Fruit fly (Drosophila melanogaster) whole organism, embryonic: ENCODE results near the gene Rim2.
A peak's percentile ranks its signal among the peaks of the same experiment; 100 is the strongest.

ENCODE experiments used
- CG10366 ChIP-seq: fragments of 200-800 bp; sonication (Bioruptor generic); IDR thresholded peaks from 2 replicates; pipeline ENCODE4 v1.3.6; 2022; ENCODE audit warnings: missing biosample characterization, missing genetic modification characterization
- CG10979 ChIP-seq: fragments of 200-800 bp; sonication (Bioruptor generic); optimal IDR thresholded peaks from 2 replicates; lab custom pipeline; 2018; ENCODE audit warnings: missing biosample characterization, mild to moderate bottlenecking, missing genetic modification characterization, moderate library complexity
- CG11695 ChIP-seq: fragments of 200-800 bp; sonication (Bioruptor generic); IDR thresholded peaks from 3 replicates; pipeline ENCODE4 v1.3.6; 2022; ENCODE audit warnings: missing biosample characterization, missing genetic modification characterization
- CG12236 ChIP-seq: fragments of 200-800 bp; sonication (Bioruptor generic); optimal IDR thresholded peaks from 2 replicates; lab custom pipeline; 2016; ENCODE audit warnings: missing biosample characterization, missing genetic modification characterization
- CG1233 ChIP-seq: fragments of 200-800 bp; sonication (Bioruptor generic); optimal IDR thresholded peaks from 4 replicates; lab custom pipeline; 2018; ENCODE audit warnings: missing biosample characterization, mild to moderate bottlenecking, missing genetic modification characterization
- CG13123 ChIP-seq: fragments of 200-800 bp; sonication (Bioruptor generic); optimal IDR thresholded peaks from 2 replicates; lab custom pipeline; 2016; ENCODE audit warnings: missing biosample characterization, missing genetic modification characterization
- CG13624 ChIP-seq: fragments of 200-800 bp; sonication (Bioruptor generic); optimal IDR thresholded peaks from 2 replicates; lab custom pipeline; 2016; ENCODE audit warnings: missing biosample characterization, missing genetic modification characterization
- CG14441 ChIP-seq: fragments of 200-800 bp; sonication (Bioruptor generic); IDR thresholded peaks from 2 replicates; pipeline ENCODE4 v1.3.6; 2022; ENCODE audit warnings: missing biosample characterization, missing genetic modification characterization
- CG1647 ChIP-seq: fragments of 200-800 bp; sonication (Bioruptor generic); optimal IDR thresholded peaks from 3 replicates; lab custom pipeline; 2016; ENCODE audit warnings: missing biosample characterization, missing genetic modification characterization
- CG2199 ChIP-seq: fragments of 200-800 bp; sonication (Bioruptor generic); IDR thresholded peaks from 3 replicates; pipeline ENCODE4 v1.3.6; 2022; ENCODE audit warnings: missing biosample characterization, missing genetic modification characterization
- CG3065 ChIP-seq: fragments of 200-800 bp; sonication (Bioruptor generic); optimal IDR thresholded peaks from 2 replicates; lab custom pipeline; 2016; ENCODE audit warnings: missing biosample characterization, missing genetic modification characterization
- CG3407 ChIP-seq: fragments of 200-800 bp; sonication (Bioruptor generic); optimal IDR thresholded peaks from 2 replicates; lab custom pipeline; 2018; ENCODE audit warnings: missing biosample characterization, mild to moderate bottlenecking, missing genetic modification characterization
- CG34376 ChIP-seq: fragments of 200-800 bp; sonication (Bioruptor generic); optimal IDR thresholded peaks from 2 replicates; lab custom pipeline; 2018; ENCODE audit warnings: missing biosample characterization, mild to moderate bottlenecking, missing genetic modification characterization
- CG42726 ChIP-seq: fragments of 200-800 bp; sonication (Bioruptor generic); IDR thresholded peaks from 2 replicates; pipeline ENCODE4 v1.3.6; 2022; ENCODE audit warnings: missing biosample characterization, missing genetic modification characterization; ENCODE audit not compliant: partially characterized antibody
- CG4328 ChIP-seq: fragments of 200-800 bp; sonication (Bioruptor generic); optimal IDR thresholded peaks from 3 replicates; lab custom pipeline; 2017; ENCODE audit warnings: missing biosample characterization, missing genetic modification reagents, missing genetic modification characterization
- CG6254 ChIP-seq: fragments of 200-800 bp; sonication (Bioruptor generic); optimal IDR thresholded peaks from 3 replicates; lab custom pipeline; 2017; ENCODE audit warnings: mild to moderate bottlenecking, missing biosample characterization, missing genetic modification reagents, missing genetic modification characterization
- CG6683 ChIP-seq: fragments of 200-800 bp; sonication (Bioruptor generic); optimal IDR thresholded peaks from 2 replicates; lab custom pipeline; 2017; ENCODE audit warnings: missing biosample characterization, mild to moderate bottlenecking, missing genetic modification characterization, missing genetic modification reagents
- CG6689 ChIP-seq: fragments of 200-800 bp; sonication (Bioruptor generic); IDR thresholded peaks from 2 replicates; pipeline ENCODE4 v1.3.6; 2022; ENCODE audit warnings: missing biosample characterization, missing genetic modification characterization
- CG6791 ChIP-seq: fragments of 200-800 bp; sonication (Bioruptor generic); IDR thresholded peaks from 3 replicates; pipeline ENCODE4 v1.3.6; 2022; ENCODE audit warnings: missing biosample characterization, missing genetic modification characterization; ENCODE audit not compliant: partially characterized antibody
- Dip2 ChIP-seq: fragments of 200-800 bp; sonication (Bioruptor generic); IDR thresholded peaks from 2 replicates; pipeline ENCODE4 v1.3.6; 2022; ENCODE audit warnings: missing biosample characterization, missing genetic modification characterization
- Dip3 ChIP-seq: fragments of 200-800 bp; sonication (Bioruptor generic); optimal IDR thresholded peaks from 3 replicates; lab custom pipeline; 2016; ENCODE audit warnings: missing biosample characterization, missing genetic modification characterization
- GATAe ChIP-seq: fragments of 200-800 bp; sonication (Bioruptor generic); conservative IDR thresholded peaks from 2 replicates; pipeline ENCODE4 v1.3.6; 2022; ENCODE audit warnings: missing biosample characterization, missing genetic modification characterization
- Hr39 ChIP-seq: fragments of >200 bp; optimal IDR thresholded peaks from 2 replicates; lab custom pipeline; 2017
- Lpt ChIP-seq: fragments of >200 bp; optimal IDR thresholded peaks from 2 replicates; lab custom pipeline; 2018; ENCODE audit warnings: missing biosample characterization, missing genetic modification characterization
- Med ChIP-seq: fragments of 200-800 bp; sonication (Bioruptor generic); peaks from one replicate; lab custom pipeline; 2016; ENCODE audit warnings: missing biosample characterization, missing genetic modification characterization, mild to moderate bottlenecking, inconsistent platforms, moderate library complexity
- Mes4 ChIP-seq: fragments of 200-800 bp; sonication (Bioruptor generic); optimal IDR thresholded peaks from 2 replicates; lab custom pipeline; 2016; ENCODE audit warnings: missing biosample characterization, missing genetic modification characterization
- NC2β ChIP-seq: fragments of 200-800 bp; sonication (Bioruptor generic); optimal IDR thresholded peaks from 2 replicates; lab custom pipeline; 2016; ENCODE audit warnings: missing biosample characterization, missing genetic modification characterization
- NFAT ChIP-seq: fragments of 200-800 bp; sonication (Bioruptor generic); IDR thresholded peaks from 2 replicates; pipeline ENCODE4 v1.3.6; 2022; ENCODE audit warnings: missing biosample characterization, missing genetic modification characterization
- Sox100B ChIP-seq: fragments of 200-800 bp; sonication (Bioruptor generic); optimal IDR thresholded peaks from 3 replicates; lab custom pipeline; 2018; ENCODE audit warnings: missing biosample characterization, mild to moderate bottlenecking, missing genetic modification characterization
- Taf1 ChIP-seq: fragments of 200-800 bp; sonication (Bioruptor generic); IDR thresholded peaks from 2 replicates; pipeline ENCODE4 v1.3.6; 2022; ENCODE audit warnings: missing biosample characterization, missing genetic modification characterization
- ash1 ChIP-seq: fragments of 200-800 bp; sonication (Bioruptor generic); optimal IDR thresholded peaks from 2 replicates; lab custom pipeline; 2018; ENCODE audit warnings: missing biosample characterization, mild to moderate bottlenecking, missing genetic modification characterization
- cg ChIP-seq: fragments of 200-800 bp; sonication (Bioruptor generic); optimal IDR thresholded peaks from 3 replicates; lab custom pipeline; 2019; ENCODE audit warnings: missing biosample characterization, mild to moderate bottlenecking, missing genetic modification characterization, moderate library complexity
- corto ChIP-seq: fragments of 200-800 bp; sonication (Bioruptor generic); optimal IDR thresholded peaks from 2 replicates; lab custom pipeline; 2016; ENCODE audit warnings: missing biosample characterization, mild to moderate bottlenecking, missing genetic modification characterization, moderate library complexity
- disco-r ChIP-seq: fragments of 200-800 bp; sonication (Bioruptor generic); optimal IDR thresholded peaks from 2 replicates; lab custom pipeline; 2016; ENCODE audit warnings: missing biosample characterization, missing genetic modification characterization
- dysf ChIP-seq: fragments of 200-800 bp; sonication (Bioruptor generic); IDR thresholded peaks from 3 replicates; pipeline ENCODE4 v1.3.6; 2022; ENCODE audit warnings: missing biosample characterization, missing genetic modification characterization
- ftz-f1 ChIP-seq: fragments of 200-800 bp; sonication (Bioruptor generic); optimal IDR thresholded peaks from 2 replicates; lab custom pipeline; 2016; ENCODE audit warnings: missing biosample characterization, missing genetic modification characterization
- grn ChIP-seq: fragments of 200-800 bp; sonication (Bioruptor generic); optimal IDR thresholded peaks from 3 replicates; lab custom pipeline; 2017; ENCODE audit warnings: missing biosample characterization, missing genetic modification characterization
- hb ChIP-seq: fragments of 200-800 bp; sonication (Bioruptor generic); IDR thresholded peaks from 3 replicates; pipeline ENCODE4 v1.3.6; 2022; ENCODE audit warnings: missing biosample characterization, missing genetic modification characterization; ENCODE audit not compliant: partially characterized antibody
- kah ChIP-seq: fragments of 200-800 bp; sonication (Bioruptor generic); optimal IDR thresholded peaks from 2 replicates; lab custom pipeline; 2018; ENCODE audit warnings: missing biosample characterization, mild to moderate bottlenecking, missing genetic modification characterization
- klu ChIP-seq: fragments of 200-800 bp; sonication (Bioruptor generic); IDR thresholded peaks from 2 replicates; pipeline ENCODE4 v1.3.6; 2022; ENCODE audit warnings: missing biosample characterization, missing genetic modification characterization
- lov ChIP-seq, 2 experiments: fragments of 200-800 bp in 1 of 2; fragments of >200 bp in 1 of 2; sonication (Bioruptor generic) in 1 of 2; IDR thresholded peaks in 1 of 2; optimal IDR thresholded peaks in 1 of 2; 2 replicates in 1 of 2; 3 replicates in 1 of 2; pipeline versions ENCODE4 v1.3.6 to Lab custom; 2017 to 2022; ENCODE audit warnings: missing biosample characterization in 1 of 2, missing genetic modification characterization in 1 of 2
- mirr ChIP-seq: fragments of 200-800 bp; sonication (Bioruptor generic); optimal IDR thresholded peaks from 3 replicates; lab custom pipeline; 2018; ENCODE audit warnings: missing biosample characterization, mild to moderate bottlenecking, missing genetic modification characterization
- phol ChIP-seq: fragments of 200-800 bp; sonication (Bioruptor generic); optimal IDR thresholded peaks from 3 replicates; lab custom pipeline; 2018; ENCODE audit warnings: missing biosample characterization, mild to moderate bottlenecking, missing genetic modification characterization, moderate library complexity
- pita ChIP-seq: fragments of 200-800 bp; sonication (Bioruptor generic); optimal IDR thresholded peaks from 2 replicates; lab custom pipeline; 2017; ENCODE audit warnings: missing biosample characterization, mild to moderate bottlenecking, missing genetic modification characterization
- sd ChIP-seq: fragments of 200-800 bp; sonication (Bioruptor generic); optimal IDR thresholded peaks from 3 replicates; lab custom pipeline; 2018; ENCODE audit warnings: missing biosample characterization, mild to moderate bottlenecking, missing genetic modification characterization, moderate library complexity
- slbo ChIP-seq: fragments of 200-800 bp; sonication (Bioruptor generic); IDR thresholded peaks from 2 replicates; pipeline ENCODE4 v1.3.6; 2022; ENCODE audit warnings: missing biosample characterization, missing genetic modification characterization
- sug ChIP-seq: fragments of 200-800 bp; optimal IDR thresholded peaks from 2 replicates; lab custom pipeline; 2019; ENCODE audit warnings: missing biosample characterization, mild to moderate bottlenecking, missing genetic modification characterization, moderate library complexity
- tgo ChIP-seq: fragments of 200-800 bp; sonication (Bioruptor generic); IDR thresholded peaks from 3 replicates; pipeline ENCODE4 v1.3.6; 2022; ENCODE audit warnings: missing biosample characterization, missing genetic modification characterization
- trem ChIP-seq: fragments of 200-800 bp; optimal IDR thresholded peaks from 3 replicates; lab custom pipeline; 2019; ENCODE audit warnings: missing biosample characterization, mild to moderate bottlenecking, missing genetic modification characterization, moderate library complexity
- usp ChIP-seq: fragments of >200 bp; optimal IDR thresholded peaks from 2 replicates; lab custom pipeline; 2017; ENCODE audit warnings: missing biosample characterization, missing genetic modification characterization
- zfh2 ChIP-seq: fragments of 200-800 bp; sonication (Bioruptor generic); optimal IDR thresholded peaks from 2 replicates; lab custom pipeline; 2016; ENCODE audit warnings: missing biosample characterization, missing genetic modification characterization

Rim2 gene

dm6 chr2L:1720846-1721506, 3.2 kb downstream of the Rim2 start:
- TF ChIP-seq klu (GFP tag; lab: Robert Waterston, UW): no peak
- no peak for TF ChIP-seq Dip3
- TF ChIP-seq CG13123: no peak
- TF ChIP-seq Med (GFP tag; lab: Kevin White, UChicago): peak; percentile 69
- TF ChIP-seq Sox100B (GFP tag; lab: Kevin White, UChicago): no peak
- no peak for TF ChIP-seq dysf
- no peak for TF ChIP-seq CG6683
- no peak for TF ChIP-seq CG2199 (GFP tag; lab: Robert Waterston, UW)
- no peak for TF ChIP-seq CG6689 (GFP tag; lab: Robert Waterston, UW)
- TF ChIP-seq GATAe: peak; percentile 72
- TF ChIP-seq CG1647: no peak
- no peak for TF ChIP-seq CG3065
- no peak for TF ChIP-seq Taf1
- TF ChIP-seq lov (optimal IDR thresholded peaks at IDR 0.05; lab: Kevin White, UChicago): no peak
- 0 out of 3 replicates have a peak, but pooled peaks have one; percentile 36 for TF ChIP-seq lov (GFP tag; IDR thresholded peaks at IDR 0.05; lab: Robert Waterston, UW)
- no peak for TF ChIP-seq CG10979 (tag; lab: Kevin White, UChicago)
- no peak for TF ChIP-seq trem
- TF ChIP-seq CG34376 (GFP tag; lab: Kevin White, UChicago): peak; percentile 72
- TF ChIP-seq CG13624 (GFP tag; lab: Kevin White, UChicago): no peak
- no peak for TF ChIP-seq Dip2 (GFP tag; lab: Robert Waterston, UW)
- TF ChIP-seq zfh2 (GFP tag; lab: Kevin White, UChicago): no peak
- TF ChIP-seq corto (GFP tag; lab: Kevin White, UChicago): no peak
- TF ChIP-seq NC2β (GFP tag; lab: Kevin White, UChicago): no peak
- TF ChIP-seq hb: no peak
- TF ChIP-seq pita (GFP tag; lab: Kevin White, UChicago): no peak
- TF ChIP-seq CG11695: no peak
- TF ChIP-seq sug (tag; lab: Kevin White, UChicago): peak; percentile 98
- TF ChIP-seq CG42726 (GFP tag; lab: Robert Waterston, UW): no peak
- TF ChIP-seq mirr: peak; percentile 44
- TF ChIP-seq Hr39 (lab: Kevin White, UChicago): no peak
- TF ChIP-seq Lpt (GFP tag; lab: Kevin White, UChicago): no peak
- TF ChIP-seq grn (GFP tag; lab: Kevin White, UChicago): peak; percentile 12
- TF ChIP-seq phol (tag; lab: Kevin White, UChicago): no peak
- TF ChIP-seq sd (tag; lab: Kevin White, UChicago): peak; percentile 96
- peak; percentile 47; the same call in 1 of the 2 replicates for TF ChIP-seq NFAT (GFP tag; lab: Robert Waterston, UW)
- TF ChIP-seq ftz-f1 (GFP tag; lab: Kevin White, UChicago): no peak
- no peak for TF ChIP-seq CG14441 (GFP tag; lab: Robert Waterston, UW)
- TF ChIP-seq tgo (GFP tag; lab: Robert Waterston, UW): no peak
- no peak for TF ChIP-seq ash1 (GFP tag; lab: Kevin White, UChicago)
- no peak for TF ChIP-seq CG10366 (GFP tag; lab: Robert Waterston, UW)
- TF ChIP-seq slbo: no peak
- no peak for TF ChIP-seq Mes4 (GFP tag; lab: Kevin White, UChicago)
- no peak for TF ChIP-seq CG6254 (GFP tag; lab: Kevin White, UChicago)
- TF ChIP-seq CG1233 (GFP tag; lab: Kevin White, UChicago): no peak
- no peak for TF ChIP-seq disco-r (GFP tag; lab: Kevin White, UChicago)
- no peak for TF ChIP-seq CG6791 (GFP tag; lab: Robert Waterston, UW)
- TF ChIP-seq CG4328: no peak
- TF ChIP-seq CG12236: no peak
- peak; percentile 13 for TF ChIP-seq cg
- no peak for TF ChIP-seq usp (GFP tag; lab: Kevin White, UChicago)
- TF ChIP-seq CG3407 (GFP tag; lab: Kevin White, UChicago): no peak
- TF ChIP-seq kah (GFP tag; lab: Kevin White, UChicago): no peak
